Fruit fly (Drosophila melanogaster) whole organism, wandering third instar larva: Measurements from ENCODE around the gene CG12984.

Experiments used
- Abd-B ChIP-seq: fragments of >200 bp; optimal IDR thresholded peaks from 2 replicates; lab custom pipeline; 2017; ENCODE audit warnings: missing biosample characterization, missing genetic modification characterization
- HLH106 ChIP-seq: fragments of 200-800 bp; optimal IDR thresholded peaks from 3 replicates; lab custom pipeline; 2019; ENCODE audit warnings: missing biosample characterization, mild to moderate bottlenecking, missing genetic modification characterization, moderate library complexity
- N ChIP-seq: fragments of >200 bp; optimal IDR thresholded peaks from 2 replicates; lab custom pipeline; 2018; ENCODE audit warnings: missing biosample characterization, missing external identifiers, missing genetic modification characterization
- OdsH ChIP-seq: fragments of 200-800 bp; sonication (Bioruptor generic); optimal IDR thresholded peaks from 2 replicates; lab custom pipeline; 2016; ENCODE audit warnings: missing biosample characterization, mild to moderate bottlenecking, missing genetic modification characterization
- Vsx2 ChIP-seq: fragments of 200-300, 225-300 bp; sonication (Bioruptor generic); optimal IDR thresholded peaks from 2 replicates; lab custom pipeline; 2018; ENCODE audit warnings: missing biosample characterization, missing genetic modification characterization; ENCODE audit not compliant: partially characterized antibody
- dmrt93B ChIP-seq: fragments of 200-800 bp; sonication (Bioruptor generic); optimal IDR thresholded peaks from 2 replicates; lab custom pipeline; 2018; ENCODE audit warnings: missing biosample characterization, mild to moderate bottlenecking, missing genetic modification characterization
- dsf ChIP-seq: sonication (Bioruptor generic); optimal IDR thresholded peaks from 2 replicates; lab custom pipeline; 2016; ENCODE audit warnings: missing biosample characterization, missing genetic modification characterization, borderline replicate concordance
- fru ChIP-seq: fragments of 200-800 bp; sonication (Bioruptor generic); optimal IDR thresholded peaks from 3 replicates; lab custom pipeline; 2016; ENCODE audit warnings: missing biosample characterization, mild to moderate bottlenecking, missing genetic modification characterization
- h ChIP-seq: fragments of 200-800 bp; sonication (Bioruptor generic); optimal IDR thresholded peaks from 3 replicates; lab custom pipeline; 2016; ENCODE audit warnings: missing biosample characterization, mild to moderate bottlenecking, missing genetic modification characterization
- lola ChIP-seq: fragments of >200 bp; optimal IDR thresholded peaks from 2 replicates; lab custom pipeline; 2017; ENCODE audit warnings: missing biosample characterization, missing genetic modification characterization
- pan ChIP-seq: fragments of >200 bp; optimal IDR thresholded peaks from 2 replicates; lab custom pipeline; 2017

DNA sequence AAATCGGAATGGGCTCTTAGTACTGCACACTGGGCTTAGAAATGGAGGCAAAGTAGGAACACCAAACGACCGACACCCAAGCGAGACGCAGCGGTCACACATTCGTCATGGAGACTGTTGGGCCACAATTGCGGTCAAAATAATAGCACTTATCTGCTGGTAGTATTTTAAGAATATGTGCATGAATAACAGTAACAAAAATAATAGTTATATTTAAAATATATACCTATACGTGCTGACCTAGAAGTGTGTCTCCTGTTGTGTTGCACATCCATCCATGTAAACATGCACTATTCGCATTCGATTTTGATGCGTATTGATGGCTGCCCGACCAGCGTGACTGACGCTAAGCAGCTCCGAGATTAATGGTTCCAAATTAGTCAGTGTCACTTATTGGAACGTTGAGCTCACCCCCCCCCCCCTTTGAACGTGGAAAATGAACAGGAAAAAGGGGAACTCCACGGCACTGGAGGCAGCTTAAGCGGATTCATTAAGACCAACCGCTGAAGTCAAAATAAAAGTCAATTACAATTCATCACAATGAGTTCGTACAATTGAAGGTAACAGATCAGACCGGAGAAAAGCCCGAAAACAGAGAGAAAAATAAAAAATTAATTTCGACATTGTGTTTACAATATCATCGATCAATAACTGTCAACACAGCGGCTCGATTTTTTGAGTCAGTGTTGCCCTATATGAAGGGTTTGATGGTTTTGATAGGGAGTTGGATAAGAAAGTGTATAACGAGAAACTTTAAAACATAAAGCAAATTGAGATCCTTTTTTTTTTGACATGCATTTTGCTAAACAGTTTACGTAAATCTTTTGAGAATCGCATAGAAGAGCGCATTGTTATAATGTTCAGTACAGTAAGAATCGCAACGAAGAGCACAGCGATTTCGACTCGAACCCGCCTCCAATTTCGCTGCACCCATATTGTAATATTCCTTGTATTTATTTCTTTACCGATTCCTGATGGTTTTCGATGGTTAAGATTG, 38.6 kb upstream of the CG12984 start:
- TF ChIP-seq Vsx2 (GFP tag; lab: Kevin White, UChicago) (no peak), dmrt93B (GFP tag; lab: Kevin White, UChicago) (no peak), Abd-B (no peak), pan (lab: Kevin White, UChicago) (no peak), OdsH (GFP tag; lab: Kevin White, UChicago) (no peak), dsf (GFP tag; lab: Kevin White, UChicago) (no peak), h (peak; percentile 23), HLH106 (tag; lab: Kevin White, UChicago) (no peak), lola (GFP tag; lab: Kevin White, UChicago) (no peak), N (GFP tag; lab: Kevin White, UChicago) (no peak), fru (GFP tag; lab: Kevin White, UChicago) (peak; percentile 36)
